Worm (Caenorhabditis elegans): ENCODE results near the gene ubc-20.

- TF ChIP-seq lin-39 (tag; optimal IDR thresholded peaks at IDR 0.05) (no peak), nhr-25 (tag; optimal IDR thresholded peaks at IDR 0.05) (peak; percentile 16), blmp-1 (tag; optimal IDR thresholded peaks at IDR 0.05; ENCODE audit: insufficient read depth) (no peak), snpc-4 (tag; optimal IDR thresholded peaks at IDR 0.05) (no peak), lsy-2 (tag; optimal IDR thresholded peaks at IDR 0.05) (peak; percentile 64 to 79)
These were observed 46.5 kb downstream of the ubc-20 start for ce11 chrIII:235115-235514.
